Worm (Caenorhabditis elegans): Measurements from ENCODE around the gene F38A1.11.

ce11 chrIV:1225596-1226232 is 21.5 kb upstream of the F38A1.11 start, which contains the start of gene W09G12.8:
- TF ChIP-seq tab-1 (GFP tag; IDR thresholded peaks at IDR 0.05) (no peak), med-1 (GFP tag; optimal IDR thresholded peaks at IDR 0.05; ENCODE audit: insufficient read depth) (no peak), T22C8.4 (GFP tag; IDR thresholded peaks at IDR 0.05) (no peak), ztf-29 (GFP tag; IDR thresholded peaks at IDR 0.05) (no peak), flt-1 (GFP tag; IDR thresholded peaks at IDR 0.05) (no peak)

Measured in whole organism, midembryonic.